Fruit fly (Drosophila melanogaster) whole organism, embryonic: ENCODE results near the gene CCHa2.
A peak's percentile ranks its signal among the peaks of the same experiment; 100 is the strongest.

Source experiments
- Adf1 ChIP-seq: fragments of 200-800 bp; sonication (Bioruptor generic); IDR thresholded peaks from 2 replicates; pipeline ENCODE4 v1.3.6; 2022; ENCODE audit warnings: missing biosample characterization, missing genetic modification characterization
- Blimp-1 ChIP-seq: fragments of 200-800 bp; sonication (Bioruptor generic); optimal IDR thresholded peaks from 3 replicates; lab custom pipeline; 2018; ENCODE audit warnings: missing biosample characterization, missing genetic modification characterization, mild to moderate bottlenecking, moderate library complexity, missing genetic modification reagents
- CG11247 ChIP-seq: fragments of 200-800 bp; sonication (Bioruptor generic); IDR thresholded peaks from 2 replicates; pipeline ENCODE4 v1.3.6; 2022; ENCODE audit warnings: missing biosample characterization, missing genetic modification characterization
- CG13296 ChIP-seq: fragments of 200-800 bp; sonication (Bioruptor generic); optimal IDR thresholded peaks from 3 replicates; lab custom pipeline; 2018; ENCODE audit warnings: missing biosample characterization, mild to moderate bottlenecking, missing genetic modification characterization
- CG2712 ChIP-seq: fragments of 200-800 bp; optimal IDR thresholded peaks from 3 replicates; lab custom pipeline; 2019; ENCODE audit warnings: missing biosample characterization, mild to moderate bottlenecking, missing genetic modification characterization, moderate library complexity
- CG30020 ChIP-seq: fragments of 200-800 bp; optimal IDR thresholded peaks from 2 replicates; lab custom pipeline; 2019; ENCODE audit warnings: missing biosample characterization, mild to moderate bottlenecking, missing genetic modification characterization, moderate library complexity
- CG3065 ChIP-seq: fragments of 200-800 bp; sonication (Bioruptor generic); optimal IDR thresholded peaks from 2 replicates; lab custom pipeline; 2016; ENCODE audit warnings: missing biosample characterization, missing genetic modification characterization
- CG32767 ChIP-seq: fragments of 200-800 bp; sonication (Bioruptor generic); IDR thresholded peaks from 2 replicates; pipeline ENCODE4 v1.3.6; 2022; ENCODE audit warnings: missing biosample characterization, missing genetic modification characterization
- CG34422 ChIP-seq: fragments of 200-800 bp; sonication (Bioruptor generic); IDR thresholded peaks from 3 replicates; pipeline ENCODE4 v1.3.6; 2022; ENCODE audit warnings: missing biosample characterization, missing genetic modification characterization
- CG3847 ChIP-seq: fragments of 200-800 bp; sonication (Bioruptor generic); IDR thresholded peaks from 2 replicates; pipeline ENCODE4 v1.3.6; 2022; ENCODE audit warnings: missing biosample characterization, missing genetic modification characterization
- CG42726 ChIP-seq: fragments of 200-800 bp; sonication (Bioruptor generic); IDR thresholded peaks from 2 replicates; pipeline ENCODE4 v1.3.6; 2022; ENCODE audit warnings: missing biosample characterization, missing genetic modification characterization; ENCODE audit not compliant: partially characterized antibody
- CG5953 ChIP-seq: fragments of 200-800 bp; sonication (Bioruptor generic); IDR thresholded peaks from 2 replicates; pipeline ENCODE4 v1.3.6; 2022; ENCODE audit warnings: missing biosample characterization, missing genetic modification characterization
- CG6654 ChIP-seq: fragments of 200-800 bp; sonication (Bioruptor generic); optimal IDR thresholded peaks from 2 replicates; lab custom pipeline; 2017; ENCODE audit warnings: missing biosample characterization, mild to moderate bottlenecking, missing genetic modification characterization
- CG7372 ChIP-seq: fragments of 200-800 bp; sonication (Bioruptor generic); IDR thresholded peaks from 2 replicates; pipeline ENCODE4 v1.3.6; 2022; ENCODE audit warnings: missing biosample characterization, missing genetic modification characterization
- CG9215 ChIP-seq: fragments of 200-800 bp; sonication (Bioruptor generic); IDR thresholded peaks from 2 replicates; pipeline ENCODE4 v1.3.6; 2022; ENCODE audit warnings: missing biosample characterization, missing genetic modification characterization
- CG9437 ChIP-seq: fragments of 200-800 bp; sonication (Bioruptor generic); optimal IDR thresholded peaks from 2 replicates; lab custom pipeline; 2018; ENCODE audit warnings: missing biosample characterization, mild to moderate bottlenecking, missing genetic modification characterization
- CG9876 ChIP-seq: fragments of 200-800 bp; sonication (Bioruptor generic); optimal IDR thresholded peaks from 2 replicates; lab custom pipeline; 2016; ENCODE audit warnings: missing biosample characterization, missing genetic modification characterization
- Dll ChIP-seq: fragments of 200-800 bp; sonication (Bioruptor generic); IDR thresholded peaks from 4 replicates; pipeline ENCODE4 v1.3.6; 2022; ENCODE audit warnings: missing biosample characterization, missing genetic modification characterization; ENCODE audit not compliant: partially characterized antibody
- Ets65A ChIP-seq: fragments of 200-800 bp; sonication (Bioruptor generic); peaks from one replicate; lab custom pipeline; 2016; ENCODE audit warnings: missing biosample characterization, missing genetic modification characterization
- Fer1 ChIP-seq: fragments of 200-800 bp; sonication (Bioruptor generic); optimal IDR thresholded peaks from 2 replicates; lab custom pipeline; 2017; ENCODE audit warnings: missing biosample characterization, mild to moderate bottlenecking, missing genetic modification characterization
- Hmx ChIP-seq: fragments of 200-800 bp; sonication (Bioruptor generic); optimal IDR thresholded peaks from 2 replicates; lab custom pipeline; 2016; ENCODE audit warnings: missing biosample characterization, missing genetic modification characterization
- Hr3 ChIP-seq: fragments of 200-800 bp; sonication (Bioruptor generic); optimal IDR thresholded peaks from 3 replicates; lab custom pipeline; 2016; ENCODE audit warnings: missing biosample characterization, missing genetic modification characterization
- Med ChIP-seq: fragments of 200-800 bp; sonication (Bioruptor generic); peaks from one replicate; lab custom pipeline; 2016; ENCODE audit warnings: missing biosample characterization, missing genetic modification characterization, mild to moderate bottlenecking, inconsistent platforms, moderate library complexity
- Pdp1 ChIP-seq, 2 experiments: fragments of 200-800 bp; sonication (Bioruptor generic); optimal IDR thresholded peaks; 3 replicates each; lab custom pipeline; 2016; ENCODE audit warnings: missing biosample characterization in 2 of 2, missing genetic modification characterization in 2 of 2, mild to moderate bottlenecking in 1 of 2, moderate library complexity in 1 of 2
- Sox102F ChIP-seq: fragments of 200-800 bp; sonication (Bioruptor generic); optimal IDR thresholded peaks from 2 replicates; lab custom pipeline; 2018; ENCODE audit warnings: missing biosample characterization, mild to moderate bottlenecking, missing genetic modification characterization, moderate library complexity
- ab ChIP-seq: fragments of 200-800 bp; sonication (Bioruptor generic); optimal IDR thresholded peaks from 2 replicates; lab custom pipeline; 2016; ENCODE audit warnings: missing biosample characterization, missing genetic modification characterization
- abd-A ChIP-seq: fragments of 200-800 bp; sonication (Bioruptor generic); optimal IDR thresholded peaks from 3 replicates; lab custom pipeline; 2019; ENCODE audit warnings: missing biosample characterization, mild to moderate bottlenecking, missing genetic modification characterization, moderate library complexity
- al ChIP-seq: fragments of 200-800 bp; sonication (Bioruptor generic); IDR thresholded peaks from 2 replicates; pipeline ENCODE4 v1.3.6; 2022; ENCODE audit warnings: missing biosample characterization, missing genetic modification characterization
- bowl ChIP-seq: fragments of 200-800 bp; sonication (Bioruptor generic); IDR thresholded peaks from 2 replicates; pipeline ENCODE4 v1.3.6; 2022; ENCODE audit warnings: missing biosample characterization, missing genetic modification characterization
- cg ChIP-seq: fragments of 200-800 bp; sonication (Bioruptor generic); optimal IDR thresholded peaks from 3 replicates; lab custom pipeline; 2019; ENCODE audit warnings: missing biosample characterization, mild to moderate bottlenecking, missing genetic modification characterization, moderate library complexity
- chinmo ChIP-seq: fragments of 200-800 bp; sonication (Bioruptor generic); IDR thresholded peaks from 4 replicates; pipeline ENCODE4 v1.3.6; 2022; ENCODE audit warnings: missing biosample characterization, missing genetic modification characterization; ENCODE audit not compliant: partially characterized antibody
- dimm ChIP-seq: fragments of 200-800 bp; sonication (Bioruptor generic); IDR thresholded peaks from 2 replicates; pipeline ENCODE4 v1.3.6; 2022; ENCODE audit warnings: missing biosample characterization, missing genetic modification characterization
- emc ChIP-seq: fragments of 200-800 bp; sonication (Bioruptor generic); optimal IDR thresholded peaks from 2 replicates; lab custom pipeline; 2016; ENCODE audit warnings: missing biosample characterization, missing genetic modification characterization
- fd96Cb ChIP-seq: fragments of 200-800 bp; sonication (Bioruptor generic); optimal IDR thresholded peaks from 2 replicates; lab custom pipeline; 2018; ENCODE audit warnings: missing biosample characterization, mild to moderate bottlenecking, missing genetic modification characterization, moderate library complexity
- hbn ChIP-seq: fragments of 200-800 bp; sonication (Bioruptor generic); IDR thresholded peaks from 2 replicates; pipeline ENCODE4 v1.3.6; 2022; ENCODE audit warnings: missing biosample characterization, missing genetic modification characterization; ENCODE audit not compliant: partially characterized antibody
- jing ChIP-seq: fragments of 200-800 bp; sonication (Bioruptor generic); optimal IDR thresholded peaks from 2 replicates; lab custom pipeline; 2018; ENCODE audit warnings: missing biosample characterization, mild to moderate bottlenecking, missing genetic modification characterization
- lab ChIP-seq: fragments of 200-800 bp; sonication (Bioruptor generic); optimal IDR thresholded peaks from 3 replicates; lab custom pipeline; 2017; ENCODE audit warnings: missing biosample characterization, missing genetic modification characterization, mild to moderate bottlenecking, moderate library complexity, missing genetic modification reagents
- oc ChIP-seq: fragments of 200-800 bp; sonication (Bioruptor generic); optimal IDR thresholded peaks from 2 replicates; lab custom pipeline; 2018; ENCODE audit warnings: missing biosample characterization, mild to moderate bottlenecking, missing genetic modification characterization, moderate library complexity
- onecut ChIP-seq: fragments of 200-800 bp; sonication (Bioruptor generic); IDR thresholded peaks from 2 replicates; pipeline ENCODE4 v1.3.6; 2022; ENCODE audit warnings: missing biosample characterization, missing genetic modification characterization
- rib ChIP-seq: fragments of 200-800 bp; sonication (Bioruptor generic); IDR thresholded peaks from 2 replicates; pipeline ENCODE4 v1.3.6; 2022; ENCODE audit warnings: missing biosample characterization, missing genetic modification characterization
- scrt ChIP-seq: fragments of 200-800 bp; sonication (Bioruptor generic); optimal IDR thresholded peaks from 2 replicates; lab custom pipeline; 2018; ENCODE audit warnings: missing biosample characterization, mild to moderate bottlenecking, missing genetic modification characterization, moderate library complexity
- sens ChIP-seq: fragments of 200-800 bp; sonication (Bioruptor generic); peaks from one replicate; lab custom pipeline; 2016; ENCODE audit warnings: missing biosample characterization, missing genetic modification characterization
- sr ChIP-seq: fragments of 200-800 bp; sonication (Bioruptor generic); IDR thresholded peaks from 3 replicates; pipeline ENCODE4 v1.3.6; 2022; ENCODE audit warnings: missing biosample characterization, missing genetic modification characterization
- stc ChIP-seq: fragments of 200-800 bp; sonication (Bioruptor generic); IDR thresholded peaks from 2 replicates; pipeline ENCODE4 v1.3.6; 2022; ENCODE audit warnings: missing biosample characterization, missing genetic modification characterization

CCHa2 gene

DNA sequence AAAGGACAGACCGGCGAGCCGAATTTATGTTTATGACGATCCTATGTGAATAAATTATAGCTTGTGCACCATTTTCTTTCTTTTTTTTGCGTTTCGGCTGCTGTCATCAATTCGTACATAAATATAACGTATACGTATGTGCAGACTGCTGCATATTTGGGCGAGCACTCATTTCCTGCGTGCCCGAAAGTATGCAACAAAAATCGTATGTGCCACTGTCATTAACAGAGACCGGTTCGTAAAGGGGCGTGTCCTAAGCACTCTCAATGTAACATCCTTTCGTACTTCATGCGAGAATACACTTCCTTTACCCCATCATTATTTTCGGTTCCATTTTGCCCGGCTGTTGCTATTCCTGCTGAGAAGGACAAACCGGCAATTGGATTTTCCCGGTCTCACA is 34.9 kb downstream of the CCHa2 start:
- TF ChIP-seq Hmx (no peak), lab (no peak), CG32767 (no peak), CG5953 (no peak), Pdp1 (GFP tag; optimal IDR thresholded peaks at IDR 0.05; lab: Kevin White, UChicago) (no peak), CG9215 (no peak), CG34422 (GFP tag; lab: Robert Waterston, UW) (no peak), Adf1 (GFP tag; lab: Robert Waterston, UW) (no peak), CG11247 (GFP tag; lab: Robert Waterston, UW) (no peak), Fer1 (GFP tag; lab: Kevin White, UChicago) (no peak), rib (GFP tag; lab: Robert Waterston, UW) (no peak), CG7372 (GFP tag; lab: Robert Waterston, UW) (peak; percentile 60; the same call in 1 of the 2 replicates), Blimp-1 (GFP tag; lab: Kevin White, UChicago) (no peak), ab (GFP tag; lab: Kevin White, UChicago) (no peak), Hr3 (no peak), onecut (GFP tag; lab: Robert Waterston, UW) (no peak), CG6654 (GFP tag; lab: Kevin White, UChicago) (no peak), hbn (GFP tag; lab: Robert Waterston, UW) (no peak), dimm (GFP tag; lab: Robert Waterston, UW) (no peak), fd96Cb (no peak), stc (GFP tag; lab: Robert Waterston, UW) (no peak), CG9437 (GFP tag; lab: Kevin White, UChicago) (peak; percentile 20), CG13296 (no peak), Sox102F (no peak), sr (GFP tag; lab: Robert Waterston, UW) (no peak), CG3065 (GFP tag; lab: Kevin White, UChicago) (peak; percentile 30), CG2712 (tag; lab: Kevin White, UChicago) (no peak), emc (GFP tag; lab: Kevin White, UChicago) (no peak), Dll (GFP tag; lab: Robert Waterston, UW) (no peak), CG42726 (GFP tag; lab: Robert Waterston, UW) (no peak), al (GFP tag; lab: Robert Waterston, UW) (no peak), CG9876 (GFP tag; lab: Kevin White, UChicago) (no peak), jing (GFP tag; lab: Kevin White, UChicago) (no peak), CG3847 (GFP tag; lab: Robert Waterston, UW) (no peak), cg (GFP tag; lab: Kevin White, UChicago) (no peak), oc (no peak), CG30020 (tag; lab: Kevin White, UChicago) (no peak), sens (GFP tag; lab: Kevin White, UChicago) (peak; percentile 51), chinmo (no peak), Med (peak; percentile 61)

DNA sequence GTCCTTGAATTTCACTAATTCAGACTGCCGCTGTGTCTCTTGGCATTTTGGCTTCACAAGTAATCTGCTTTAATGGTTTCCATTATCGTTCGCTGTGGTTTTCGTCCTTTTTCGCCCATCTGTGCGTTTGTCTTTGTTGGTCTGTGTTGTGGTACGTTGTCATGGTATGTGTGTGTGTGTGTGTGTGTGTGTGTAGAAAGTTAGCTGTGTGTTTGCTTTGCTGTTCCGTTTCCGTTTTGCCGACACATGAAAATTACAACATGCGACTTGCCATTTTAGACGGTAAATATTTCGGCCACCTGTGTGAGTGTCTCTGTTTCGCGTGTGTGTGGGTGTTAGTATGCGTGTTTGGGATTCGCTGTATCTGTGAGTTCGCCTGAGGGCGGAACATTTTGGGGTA is 38.0 kb downstream of the CCHa2 start:
- TF ChIP-seq abd-A (tag; lab: Kevin White, UChicago), result peak; percentile 34
- TF ChIP-seq scrt (GFP tag; lab: Kevin White, UChicago), result peak; percentile 70
- peak; percentile 80 for TF ChIP-seq Ets65A (GFP tag; lab: Kevin White, UChicago)
- no peak for TF ChIP-seq bowl (GFP tag; lab: Robert Waterston, UW)
